Worm (Caenorhabditis elegans) whole organism, late embryonic: ENCODE data around the gene Y17G7B.21.

Source experiments
- C08G9.2 ChIP-seq: sonication (generic microtip); optimal IDR thresholded peaks from 2 replicates; lab custom pipeline; 2016; ENCODE audit warnings: mild to moderate bottlenecking, missing genetic modification characterization, moderate library complexity, missing compliant biosample characterization
- C38D4.7 ChIP-seq: fragments of 200-800 bp; sonication (Bioruptor generic); optimal IDR thresholded peaks from 2 replicates; lab custom pipeline; 2018; ENCODE audit warnings: mild to moderate bottlenecking, missing genetic modification characterization, moderate library complexity, missing compliant biosample characterization
- F13H6.1 ChIP-seq: sonication (generic microtip); optimal IDR thresholded peaks from 2 replicates; lab custom pipeline; 2016; ENCODE audit warnings: missing genetic modification characterization, missing compliant biosample characterization
- K09A11.1 ChIP-seq: sonication (generic microtip); optimal IDR thresholded peaks from 2 replicates; lab custom pipeline; 2017; ENCODE audit warnings: antibody characterized with exemption, mild to moderate bottlenecking, missing genetic modification characterization, missing compliant biosample characterization; ENCODE audit not compliant: insufficient read depth
- T23F11.4 ChIP-seq: fragments of 200-800 bp; sonication (Bioruptor generic); optimal IDR thresholded peaks from 2 replicates; lab custom pipeline; 2018; ENCODE audit warnings: mild to moderate bottlenecking, missing genetic modification characterization, missing compliant biosample characterization
- ama-1 ChIP-seq: fragments of 150-350 bp; optimal IDR thresholded peaks from 2 replicates; lab custom pipeline; 2014
- ceh-14 ChIP-seq: sonication (generic microtip); optimal IDR thresholded peaks from 2 replicates; lab custom pipeline; 2016; ENCODE audit warnings: missing genotype, missing genetic modification characterization, missing compliant biosample characterization
- ceh-18 ChIP-seq: sonication (generic microtip); optimal IDR thresholded peaks from 2 replicates; lab custom pipeline; 2016; ENCODE audit warnings: missing genetic modification characterization, missing compliant biosample characterization
- ceh-2 ChIP-seq: sonication (generic microtip); optimal IDR thresholded peaks from 2 replicates; lab custom pipeline; 2016; ENCODE audit warnings: missing genotype, missing genetic modification characterization, missing compliant biosample characterization
- ceh-34 ChIP-seq: sonication (generic microtip); optimal IDR thresholded peaks from 2 replicates; lab custom pipeline; 2016; ENCODE audit warnings: mild to moderate bottlenecking, missing genetic modification characterization, missing compliant biosample characterization
- ceh-48 ChIP-seq: sonication (generic microtip); optimal IDR thresholded peaks from 2 replicates; lab custom pipeline; 2016; ENCODE audit warnings: missing genetic modification characterization, inconsistent platforms, missing compliant biosample characterization
- ceh-9 ChIP-seq: sonication (generic microtip); optimal IDR thresholded peaks from 2 replicates; lab custom pipeline; 2016; ENCODE audit warnings: mild to moderate bottlenecking, missing genetic modification characterization, inconsistent platforms, missing compliant biosample characterization
- che-1 ChIP-seq: sonication (generic microtip); optimal IDR thresholded peaks from 2 replicates; lab custom pipeline; 2016; ENCODE audit warnings: mild to moderate bottlenecking, missing genetic modification characterization, missing compliant biosample characterization
- dmd-4 ChIP-seq: sonication (generic microtip); optimal IDR thresholded peaks from 2 replicates; lab custom pipeline; 2016; ENCODE audit warnings: borderline replicate concordance, missing genetic modification characterization, missing compliant biosample characterization
- elt-2 ChIP-seq: sonication (generic microtip); optimal IDR thresholded peaks from 2 replicates; lab custom pipeline; 2016; ENCODE audit warnings: missing genetic modification reagents, missing genetic modification characterization, missing compliant biosample characterization
- elt-4 ChIP-seq: sonication (generic microtip); optimal IDR thresholded peaks from 2 replicates; lab custom pipeline; 2016; ENCODE audit warnings: missing genetic modification characterization, missing compliant biosample characterization
- eyg-1 ChIP-seq: sonication (generic microtip); optimal IDR thresholded peaks from 2 replicates; lab custom pipeline; 2016; ENCODE audit warnings: missing genotype, missing genetic modification characterization, missing compliant biosample characterization
- gmeb-2 ChIP-seq: sonication (generic microtip); optimal IDR thresholded peaks from 2 replicates; lab custom pipeline; 2016; ENCODE audit warnings: missing genetic modification characterization, inconsistent platforms, missing compliant biosample characterization
- hlh-30 ChIP-seq: sonication (generic microtip); optimal IDR thresholded peaks from 2 replicates; lab custom pipeline; 2017; ENCODE audit warnings: antibody characterized with exemption, missing genetic modification characterization, missing compliant biosample characterization; ENCODE audit not compliant: insufficient read depth
- hlh-8 ChIP-seq: sonication (generic microtip); optimal IDR thresholded peaks from 2 replicates; lab custom pipeline; 2016; ENCODE audit warnings: missing genotype, missing genetic modification characterization, missing compliant biosample characterization
- lim-6 ChIP-seq: sonication (generic microtip); optimal IDR thresholded peaks from 2 replicates; lab custom pipeline; 2016; ENCODE audit warnings: missing genetic modification characterization, missing compliant biosample characterization
- lin-11 ChIP-seq: fragments of 200-800 bp; sonication (Bioruptor generic); optimal IDR thresholded peaks from 2 replicates; lab custom pipeline; 2018; ENCODE audit warnings: mild to moderate bottlenecking, missing genetic modification characterization, missing compliant biosample characterization
- nfya-1 ChIP-seq: sonication (generic microtip); optimal IDR thresholded peaks from 2 replicates; lab custom pipeline; 2017; ENCODE audit warnings: missing genetic modification characterization, mild to moderate bottlenecking, missing compliant biosample characterization, antibody characterized with exemption, moderate library complexity
- nhr-232 ChIP-seq: sonication (generic microtip); optimal IDR thresholded peaks from 2 replicates; lab custom pipeline; 2016; ENCODE audit warnings: missing genetic modification characterization, missing compliant biosample characterization
- npax-4 ChIP-seq: sonication (generic microtip); optimal IDR thresholded peaks from 2 replicates; lab custom pipeline; 2016; ENCODE audit warnings: missing genetic modification characterization, missing compliant biosample characterization
- odd-2 ChIP-seq: sonication (generic microtip); optimal IDR thresholded peaks from 2 replicates; lab custom pipeline; 2017; ENCODE audit warnings: antibody characterized with exemption, mild to moderate bottlenecking, missing genetic modification characterization, missing compliant biosample characterization
- pag-3 ChIP-seq: sonication (generic microtip); optimal IDR thresholded peaks from 2 replicates; lab custom pipeline; 2016; ENCODE audit warnings: missing compliant biosample characterization, missing genetic modification characterization, borderline replicate concordance
- pqm-1 ChIP-seq: sonication (generic microtip); optimal IDR thresholded peaks from 2 replicates; lab custom pipeline; 2016; ENCODE audit warnings: missing genetic modification characterization, missing compliant biosample characterization
- pros-1 ChIP-seq: fragments of 150-350 bp; optimal IDR thresholded peaks from 2 replicates; lab custom pipeline; 2014; ENCODE audit warnings: missing biosample characterization, missing genetic modification reagents, missing genetic modification characterization
- rnt-1 ChIP-seq: sonication (generic microtip); optimal IDR thresholded peaks from 2 replicates; lab custom pipeline; 2016; ENCODE audit warnings: missing genetic modification characterization, missing compliant biosample characterization
- sdc-2 ChIP-seq: sonication (generic microtip); optimal IDR thresholded peaks from 2 replicates; lab custom pipeline; 2016; ENCODE audit warnings: missing genotype, missing genetic modification characterization, missing compliant biosample characterization
- sox-4 ChIP-seq: sonication (generic microtip); optimal IDR thresholded peaks from 2 replicates; lab custom pipeline; 2017; ENCODE audit warnings: mild to moderate bottlenecking, missing genetic modification characterization, inconsistent platforms, missing compliant biosample characterization
- tbx-7 ChIP-seq: sonication (generic microtip); optimal IDR thresholded peaks from 2 replicates; lab custom pipeline; 2016; ENCODE audit warnings: missing genotype, missing genetic modification characterization, missing compliant biosample characterization
- unc-55 ChIP-seq: sonication (generic microtip); optimal IDR thresholded peaks from 2 replicates; lab custom pipeline; 2017; ENCODE audit warnings: missing biosample characterization, missing genetic modification reagents, missing genetic modification characterization
- ztf-16 ChIP-seq: sonication (generic microtip); optimal IDR thresholded peaks from 2 replicates; lab custom pipeline; 2017; ENCODE audit warnings: missing genetic modification characterization, missing compliant biosample characterization

The Y17G7B.21 gene

DNA sequence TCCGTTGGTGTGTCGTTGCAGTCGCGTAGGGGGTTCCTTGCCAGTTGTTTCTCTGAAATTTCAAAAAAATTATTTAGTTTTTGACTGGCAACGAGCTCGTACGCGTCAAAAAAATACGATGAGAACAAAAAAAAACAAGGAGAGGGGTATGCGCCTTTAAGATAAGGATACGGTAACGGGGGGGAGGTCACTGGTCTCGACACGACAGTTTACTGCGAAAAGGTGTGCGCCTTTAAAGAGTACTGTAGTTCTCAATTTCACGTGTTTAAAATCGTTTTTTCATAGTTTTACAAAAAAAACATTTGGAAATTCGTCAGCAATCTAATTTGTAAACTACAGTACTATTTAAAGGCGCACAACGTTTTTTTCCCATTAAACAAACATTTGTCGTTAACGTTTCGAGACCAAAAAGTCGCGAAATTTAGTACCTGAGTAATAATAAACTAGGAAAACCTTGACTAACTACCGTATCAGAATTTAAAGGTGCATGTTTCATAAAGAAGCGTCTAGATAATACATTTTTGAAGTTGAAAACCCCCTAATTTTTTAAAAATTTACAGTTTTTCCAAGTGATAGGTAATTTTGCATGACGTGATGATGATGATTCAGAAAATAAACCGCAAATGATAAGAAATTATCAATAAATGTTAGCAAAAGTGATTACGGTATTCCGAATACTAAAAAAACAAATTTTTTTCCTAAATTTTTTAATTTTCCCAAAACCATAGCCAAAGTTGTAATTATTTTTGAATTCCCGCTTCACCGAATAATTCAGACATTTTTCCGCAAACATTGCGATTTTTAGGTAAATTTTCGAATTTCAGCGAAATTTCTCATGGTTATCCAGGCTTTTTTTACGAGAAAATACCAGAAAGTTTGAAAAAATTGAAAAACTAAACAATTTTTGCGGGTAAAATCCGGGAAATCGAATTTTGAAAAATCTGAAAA is 3.1 kb downstream of the Y17G7B.21 start:
- TF ChIP-seq nfya-1 (tag; lab: Kevin White, UChicago), result peak; percentile 4
- TF ChIP-seq T23F11.4 (GFP tag; lab: Kevin White, UChicago), result no peak
- TF ChIP-seq F13H6.1 (tag; lab: Kevin White, UChicago), result no peak
- TF ChIP-seq pqm-1 (tag; lab: Kevin White, UChicago), result no peak
- peak; percentile 25 for TF ChIP-seq C38D4.7
- no peak for TF ChIP-seq tbx-7 (tag; lab: Kevin White, UChicago)
- TF ChIP-seq ama-1 (lab: Kevin White, UChicago), result peak; percentile 79
- TF ChIP-seq dmd-4 (tag; lab: Kevin White, UChicago), result no peak
- no peak for TF ChIP-seq sox-4 (tag; lab: Kevin White, UChicago)
- no peak for TF ChIP-seq C08G9.2
- peak; percentile 23 for TF ChIP-seq elt-2
- TF ChIP-seq ceh-18 (tag; lab: Kevin White, UChicago), result no peak
- no peak for TF ChIP-seq odd-2 (tag; lab: Kevin White, UChicago)
- no peak for TF ChIP-seq nhr-232
- TF ChIP-seq gmeb-2, result peak; percentile 67
- no peak for TF ChIP-seq ceh-2 (tag; lab: Kevin White, UChicago)

DNA sequence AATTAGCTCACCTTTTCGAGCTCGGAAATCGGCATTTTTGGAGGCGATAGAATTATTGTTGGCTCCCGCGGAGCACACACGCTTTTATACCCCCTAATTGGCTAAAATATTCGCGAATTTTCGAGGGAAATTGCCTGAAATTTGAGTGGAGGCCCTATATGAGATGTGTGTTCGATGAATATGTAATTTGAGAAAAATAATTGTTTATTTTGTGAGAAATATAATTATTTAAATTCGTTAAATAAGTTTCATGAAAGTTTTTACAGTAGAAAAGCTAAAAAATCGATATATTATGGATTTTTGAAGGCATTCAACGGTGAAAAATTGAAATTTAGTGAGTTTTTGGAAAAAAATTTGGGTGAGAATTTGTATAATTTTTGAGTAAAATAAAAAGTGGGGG is 3.8 kb downstream of the Y17G7B.21 start, which contains the start of gene acbp-6:
Gene acbp-6 (minus strand): TSS at position 101 of the 400 bp plus-strand sequence.
- TF ChIP-seq nfya-1 (tag; lab: Kevin White, UChicago) (no peak), npax-4 (tag; lab: Kevin White, UChicago) (no peak), sdc-2 (no peak), rnt-1 (tag; lab: Kevin White, UChicago) (no peak)

DNA sequence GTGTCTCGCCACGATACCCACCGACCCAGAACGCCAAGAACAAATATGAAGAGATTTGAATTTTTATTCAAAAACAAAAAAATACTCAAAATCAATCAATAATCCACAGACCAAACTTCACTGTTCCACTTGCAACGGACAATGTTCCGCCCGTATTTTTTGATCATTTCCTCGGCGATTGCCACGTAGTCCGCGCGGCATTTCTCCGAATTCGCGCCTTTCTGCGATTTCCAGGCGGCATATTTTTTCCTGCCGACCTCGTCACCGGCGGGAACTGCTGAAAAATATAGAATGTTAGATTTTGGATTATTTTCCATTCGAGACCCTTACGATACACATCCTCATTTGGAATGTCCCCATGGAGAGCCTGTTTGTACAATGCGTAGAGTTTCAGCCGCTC is 5.2 kb downstream of the Y17G7B.21 start:
- TF ChIP-seq elt-4 (tag; lab: Kevin White, UChicago) (no peak), che-1 (no peak), ceh-18 (tag; lab: Kevin White, UChicago) (no peak), ceh-9 (tag; lab: Kevin White, UChicago) (no peak)

DNA sequence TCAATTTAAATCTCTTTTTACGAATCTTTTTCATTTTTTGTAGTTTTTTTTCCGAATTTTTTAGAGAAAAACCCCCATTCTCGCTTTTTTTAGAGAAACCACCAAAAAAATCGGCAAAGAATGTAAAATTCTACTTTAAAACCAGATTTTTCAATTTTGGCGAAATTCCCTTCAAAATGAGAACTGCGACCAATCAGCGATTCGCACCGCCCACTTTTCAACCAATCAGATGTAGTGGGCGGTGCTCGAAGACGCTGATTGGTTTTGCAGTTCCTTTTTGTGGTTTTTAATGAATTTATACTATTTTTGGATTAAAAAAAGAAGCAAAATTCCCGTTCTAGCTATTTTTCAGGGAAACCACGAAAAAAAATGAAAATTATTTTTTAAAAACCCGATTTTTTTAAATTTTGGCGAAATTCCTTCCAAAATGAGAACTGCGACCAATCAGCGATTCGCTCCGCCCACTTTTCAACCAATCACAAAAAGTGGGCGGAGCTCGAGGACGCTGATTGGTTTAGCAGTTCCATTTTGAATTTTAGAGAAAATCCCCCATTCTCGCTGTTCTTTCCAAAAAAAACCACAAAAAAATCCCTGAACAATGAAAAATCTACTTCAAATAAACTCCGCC is 6.3 kb downstream of the Y17G7B.21 start:
- TF ChIP-seq nfya-1 (tag; lab: Kevin White, UChicago) (peak; percentile 70), ceh-34 (tag; lab: Kevin White, UChicago) (no peak), pqm-1 (tag; lab: Kevin White, UChicago) (no peak)
- TF ChIP-seq, all 69 proteins: peak for 1

DNA sequence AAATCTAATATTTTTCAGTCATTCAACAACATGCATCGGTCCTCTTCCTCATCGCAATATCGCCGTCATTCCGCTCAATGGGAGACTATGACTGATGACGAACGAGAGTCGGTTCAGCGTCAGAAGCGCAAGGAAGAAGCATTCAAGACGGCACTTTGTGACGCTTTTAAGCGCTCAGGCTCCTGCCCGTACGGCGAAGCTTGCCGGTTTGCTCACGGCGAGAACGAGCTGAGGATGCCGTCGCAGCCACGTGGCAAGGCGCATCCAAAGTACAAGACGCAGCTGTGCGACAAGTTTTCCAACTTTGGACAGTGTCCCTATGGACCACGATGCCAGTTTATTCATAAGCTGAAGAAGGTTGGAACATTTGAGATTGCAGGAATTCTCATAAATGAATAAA is 8.4 kb downstream of the Y17G7B.21 start:
- TF ChIP-seq C08G9.2 (no peak), elt-2 (no peak), eyg-1 (tag; lab: Kevin White, UChicago) (no peak), ceh-48 (no peak)

DNA sequence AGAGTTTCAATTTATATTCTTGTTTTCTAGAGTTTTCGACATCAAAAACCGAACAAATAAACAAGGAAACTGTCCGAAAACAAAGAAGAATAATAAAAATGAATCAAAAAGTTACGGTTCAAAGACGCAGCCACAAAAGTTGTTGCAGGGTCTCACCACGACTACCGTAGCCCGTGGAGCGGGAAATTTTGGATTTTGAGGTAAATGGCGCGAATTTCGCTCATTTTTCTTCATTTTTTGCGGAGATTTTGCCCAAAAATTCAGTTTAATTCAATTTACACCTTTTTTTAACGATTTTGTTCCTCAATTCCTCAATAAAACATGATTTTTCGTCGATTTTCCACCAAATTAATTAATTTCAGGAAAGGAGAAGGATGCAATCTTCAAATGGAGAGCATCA is 9.2 kb downstream of the Y17G7B.21 start, which contains the start of gene mex-1:
Gene mex-1 (plus strand): TSS at position 363 of the 400 bp plus-strand sequence.
- TF ChIP-seq ztf-16 (no peak), hlh-30 (tag; lab: Kevin White, UChicago) (no peak), nfya-1 (tag; lab: Kevin White, UChicago) (no peak), hlh-8 (tag; lab: Kevin White, UChicago) (no peak), pros-1 (tag; lab: Kevin White, UChicago) (no peak), lin-11 (tag; lab: Kevin White, UChicago) (no peak), lim-6 (tag; lab: Kevin White, UChicago) (no peak), K09A11.1 (tag; lab: Kevin White, UChicago) (no peak), unc-55 (GFP tag; lab: Kevin White, UChicago) (no peak), pag-3 (tag; lab: Kevin White, UChicago) (no peak), ceh-14 (tag; lab: Kevin White, UChicago) (no peak), ceh-9 (tag; lab: Kevin White, UChicago) (no peak), elt-2 (no peak)
